Fruit fly (Drosophila melanogaster) whole organism, embryonic: ENCODE results near the gene CG10140.
A peak's percentile ranks its signal among the peaks of the same experiment; 100 is the strongest.

Source experiments
- Awh ChIP-seq: fragments of 200-800 bp; sonication (Bioruptor generic); IDR thresholded peaks from 2 replicates; pipeline ENCODE4, ENCODE4 v1.3.6; 2022; ENCODE audit warnings: missing biosample characterization, missing genetic modification characterization
- B-H2 ChIP-seq: fragments of 200-800 bp; sonication (Bioruptor generic); optimal IDR thresholded peaks from 2 replicates; lab custom pipeline; 2018; ENCODE audit warnings: missing biosample characterization, mild to moderate bottlenecking, missing genetic modification characterization
- Blimp-1 ChIP-seq: fragments of 200-800 bp; sonication (Bioruptor generic); optimal IDR thresholded peaks from 3 replicates; lab custom pipeline; 2018; ENCODE audit warnings: missing biosample characterization, missing genetic modification characterization, mild to moderate bottlenecking, moderate library complexity, missing genetic modification reagents
- CG10209 ChIP-seq: fragments of 200-800 bp; sonication (Bioruptor generic); optimal IDR thresholded peaks from 3 replicates; lab custom pipeline; 2017; ENCODE audit warnings: missing biosample characterization, mild to moderate bottlenecking, missing genetic modification characterization, missing genetic modification reagents
- CG11504 ChIP-seq: fragments of 200-800 bp; sonication (Bioruptor generic); optimal IDR thresholded peaks from 3 replicates; lab custom pipeline; 2019; ENCODE audit warnings: missing biosample characterization, mild to moderate bottlenecking, missing genetic modification characterization, moderate library complexity
- CG12155 ChIP-seq: fragments of 200-800 bp; sonication (Bioruptor generic); optimal IDR thresholded peaks from 3 replicates; lab custom pipeline; 2016; ENCODE audit warnings: missing biosample characterization, missing genetic modification characterization
- CG12744 ChIP-seq: fragments of 200-800 bp; sonication (Bioruptor generic); optimal IDR thresholded peaks from 2 replicates; lab custom pipeline; 2016; ENCODE audit warnings: missing biosample characterization, missing genetic modification characterization
- CG15479 ChIP-seq: fragments of 200-800 bp; sonication (Bioruptor generic); optimal IDR thresholded peaks from 3 replicates; lab custom pipeline; 2019; ENCODE audit warnings: missing biosample characterization, mild to moderate bottlenecking, missing genetic modification characterization, moderate library complexity
- CG15601 ChIP-seq: fragments of 200-800 bp; sonication (Bioruptor generic); optimal IDR thresholded peaks from 3 replicates; lab custom pipeline; 2019; ENCODE audit warnings: missing biosample characterization, mild to moderate bottlenecking, missing genetic modification characterization, moderate library complexity
- CG18011 ChIP-seq: fragments of 200-800 bp; sonication (Bioruptor generic); optimal IDR thresholded peaks from 2 replicates; lab custom pipeline; 2017; ENCODE audit warnings: missing biosample characterization, missing genetic modification characterization, mild to moderate bottlenecking, moderate library complexity, missing genotype
- CG18262 ChIP-seq: fragments of 200-800 bp; optimal IDR thresholded peaks from 3 replicates; lab custom pipeline; 2019; ENCODE audit warnings: missing biosample characterization, mild to moderate bottlenecking, missing genetic modification characterization, moderate library complexity
- CG34376 ChIP-seq: fragments of 200-800 bp; sonication (Bioruptor generic); optimal IDR thresholded peaks from 2 replicates; lab custom pipeline; 2018; ENCODE audit warnings: missing biosample characterization, mild to moderate bottlenecking, missing genetic modification characterization
- CG4282 ChIP-seq: fragments of 200-800 bp; sonication (Bioruptor generic); optimal IDR thresholded peaks from 2 replicates; lab custom pipeline; 2016; ENCODE audit warnings: missing biosample characterization, missing genetic modification characterization
- CG4404 ChIP-seq: fragments of 200-800 bp; sonication (Bioruptor generic); IDR thresholded peaks from 2 replicates; pipeline ENCODE4 v1.3.6; 2022; ENCODE audit warnings: missing biosample characterization, missing genetic modification characterization
- CG4424 ChIP-seq: fragments of 200-800 bp; sonication (Bioruptor generic); optimal IDR thresholded peaks from 3 replicates; lab custom pipeline; 2016; ENCODE audit warnings: missing biosample characterization, missing genetic modification characterization
- CG4820 ChIP-seq: fragments of 200-800 bp; sonication (Bioruptor generic); optimal IDR thresholded peaks from 3 replicates; lab custom pipeline; 2016; ENCODE audit warnings: missing biosample characterization, missing genetic modification characterization
- CG6175 ChIP-seq: fragments of 200-800 bp; sonication (Bioruptor generic); IDR thresholded peaks from 3 replicates; pipeline ENCODE4 v1.3.6; 2022; ENCODE audit warnings: missing biosample characterization, missing genetic modification characterization
- CG6689 ChIP-seq: fragments of 200-800 bp; sonication (Bioruptor generic); IDR thresholded peaks from 2 replicates; pipeline ENCODE4 v1.3.6; 2022; ENCODE audit warnings: missing biosample characterization, missing genetic modification characterization
- CG6791 ChIP-seq: fragments of 200-800 bp; sonication (Bioruptor generic); IDR thresholded peaks from 3 replicates; pipeline ENCODE4 v1.3.6; 2022; ENCODE audit warnings: missing biosample characterization, missing genetic modification characterization; ENCODE audit not compliant: partially characterized antibody
- CG7271 ChIP-seq: fragments of 200-800 bp; sonication (Bioruptor generic); optimal IDR thresholded peaks from 2 replicates; lab custom pipeline; 2018; ENCODE audit warnings: missing biosample characterization, mild to moderate bottlenecking, missing genetic modification characterization, moderate library complexity
- CG8765 ChIP-seq: fragments of 200-800 bp; sonication (Bioruptor generic); IDR thresholded peaks from 2 replicates; pipeline ENCODE4 v1.3.6; 2022; ENCODE audit warnings: missing biosample characterization, missing genetic modification characterization
- D19B ChIP-seq: fragments of 200-800 bp; sonication (Bioruptor generic); optimal IDR thresholded peaks from 2 replicates; lab custom pipeline; 2017; ENCODE audit warnings: missing biosample characterization, mild to moderate bottlenecking, missing genetic modification characterization
- Eip74EF ChIP-seq, 2 experiments: fragments of 200-800 bp in 1 of 2; fragments of >200 bp in 1 of 2; sonication (Bioruptor generic) in 1 of 2; optimal IDR thresholded peaks; 2 replicates each; lab custom pipeline; 2017 to 2019; ENCODE audit warnings: missing biosample characterization in 2 of 2, missing genetic modification characterization in 2 of 2, mild to moderate bottlenecking in 1 of 2, moderate library complexity in 1 of 2
- Fer3 ChIP-seq: fragments of 200-800 bp; sonication (Bioruptor generic); optimal IDR thresholded peaks from 2 replicates; lab custom pipeline; 2018; ENCODE audit warnings: missing biosample characterization, mild to moderate bottlenecking, missing genetic modification characterization, moderate library complexity
- Hand ChIP-seq: fragments of 200-800 bp; sonication (Bioruptor generic); optimal IDR thresholded peaks from 2 replicates; lab custom pipeline; 2017; ENCODE audit warnings: mild to moderate bottlenecking, missing biosample characterization, missing genetic modification reagents, missing genetic modification characterization
- HmgD ChIP-seq: fragments of 200-800 bp; sonication (Bioruptor generic); optimal IDR thresholded peaks from 3 replicates; lab custom pipeline; 2016; ENCODE audit warnings: missing biosample characterization, missing genetic modification characterization
- Hmr ChIP-seq: fragments of 200-800 bp; sonication (Bioruptor generic); optimal IDR thresholded peaks from 3 replicates; lab custom pipeline; 2017; ENCODE audit warnings: mild to moderate bottlenecking, missing biosample characterization, missing genetic modification reagents, missing genetic modification characterization
- Lhr ChIP-seq: fragments of 200-800 bp; sonication (Bioruptor generic); optimal IDR thresholded peaks from 3 replicates; lab custom pipeline; 2017; ENCODE audit warnings: mild to moderate bottlenecking, missing biosample characterization, missing genetic modification reagents, missing genetic modification characterization
- Oaz ChIP-seq: fragments of 200-800 bp; sonication (Bioruptor generic); IDR thresholded peaks from 2 replicates; pipeline ENCODE4 v1.3.6; 2022; ENCODE audit warnings: missing biosample characterization, missing genetic modification characterization
- Optix ChIP-seq: fragments of 200-800 bp; sonication (Bioruptor generic); IDR thresholded peaks from 3 replicates; pipeline ENCODE4 v1.3.6; 2022; ENCODE audit warnings: missing biosample characterization, missing genetic modification characterization
- Ravus ChIP-seq: fragments of 200-800 bp; sonication (Bioruptor generic); IDR thresholded peaks from 2 replicates; pipeline ENCODE4 v1.3.6; 2022; ENCODE audit warnings: missing biosample characterization, missing genetic modification characterization
- Six4 ChIP-seq: fragments of 200-800 bp; sonication (Bioruptor generic); optimal IDR thresholded peaks from 2 replicates; lab custom pipeline; 2016; ENCODE audit warnings: missing biosample characterization, missing genetic modification characterization
- Ssrp ChIP-seq: fragments of 200-800 bp; sonication (Bioruptor generic); optimal IDR thresholded peaks from 2 replicates; lab custom pipeline; 2018; ENCODE audit warnings: missing biosample characterization, mild to moderate bottlenecking, missing genetic modification characterization, moderate library complexity
- Stat92E ChIP-seq, 3 experiments: fragments of >200 bp in 2 of 3; fragments of 200-800 bp in 1 of 3; sonication (Bioruptor generic) in 1 of 3; optimal IDR thresholded peaks; 2 replicates each; lab custom pipeline; 2017 to 2019; ENCODE audit warnings: missing biosample characterization in 3 of 3, missing genetic modification characterization in 3 of 3, mild to moderate bottlenecking in 1 of 3, moderate library complexity in 1 of 3
- Usf ChIP-seq: fragments of 200-800 bp; sonication (Bioruptor generic); optimal IDR thresholded peaks from 2 replicates; lab custom pipeline; 2017; ENCODE audit warnings: missing genotype, missing biosample characterization, missing genetic modification characterization
- aop ChIP-seq: fragments of 200-800 bp; sonication (Bioruptor generic); IDR thresholded peaks from 2 replicates; pipeline ENCODE4 v1.3.6; 2022; ENCODE audit warnings: missing biosample characterization, missing genetic modification characterization
- bigmax ChIP-seq: fragments of 200-800 bp; sonication (Bioruptor generic); optimal IDR thresholded peaks from 2 replicates; lab custom pipeline; 2018; ENCODE audit warnings: missing biosample characterization, mild to moderate bottlenecking, missing genetic modification characterization
- cg ChIP-seq: fragments of 200-800 bp; sonication (Bioruptor generic); optimal IDR thresholded peaks from 3 replicates; lab custom pipeline; 2019; ENCODE audit warnings: missing biosample characterization, mild to moderate bottlenecking, missing genetic modification characterization, moderate library complexity
- dimm ChIP-seq: fragments of 200-800 bp; sonication (Bioruptor generic); IDR thresholded peaks from 2 replicates; pipeline ENCODE4 v1.3.6; 2022; ENCODE audit warnings: missing biosample characterization, missing genetic modification characterization
- emc ChIP-seq: fragments of 200-800 bp; sonication (Bioruptor generic); optimal IDR thresholded peaks from 2 replicates; lab custom pipeline; 2016; ENCODE audit warnings: missing biosample characterization, missing genetic modification characterization
- gsb-n ChIP-seq: fragments of 200-800 bp; sonication (Bioruptor generic); optimal IDR thresholded peaks from 3 replicates; lab custom pipeline; 2018; ENCODE audit warnings: missing biosample characterization, mild to moderate bottlenecking, missing genetic modification characterization
- insv ChIP-seq, 2 experiments: fragments of 200-800 bp; sonication (Bioruptor generic); optimal IDR thresholded peaks; 3 replicates each; lab custom pipeline; 2016 to 2018; ENCODE audit warnings: missing biosample characterization in 2 of 2, missing genetic modification characterization in 2 of 2
- kni ChIP-seq: fragments of 200-800 bp; sonication (Bioruptor generic); optimal IDR thresholded peaks from 3 replicates; lab custom pipeline; 2017; ENCODE audit warnings: mild to moderate bottlenecking, missing biosample characterization, missing genetic modification reagents, missing genetic modification characterization
- maf-S ChIP-seq: fragments of 200-800 bp; sonication (Bioruptor generic); optimal IDR thresholded peaks from 2 replicates; lab custom pipeline; 2016; ENCODE audit warnings: missing biosample characterization, missing genetic modification characterization
- oc ChIP-seq: fragments of 200-800 bp; sonication (Bioruptor generic); optimal IDR thresholded peaks from 2 replicates; lab custom pipeline; 2018; ENCODE audit warnings: missing biosample characterization, mild to moderate bottlenecking, missing genetic modification characterization, moderate library complexity
- phol ChIP-seq: fragments of 200-800 bp; sonication (Bioruptor generic); optimal IDR thresholded peaks from 3 replicates; lab custom pipeline; 2018; ENCODE audit warnings: missing biosample characterization, mild to moderate bottlenecking, missing genetic modification characterization, moderate library complexity
- sim ChIP-seq: fragments of 200-800 bp; sonication (Bioruptor generic); IDR thresholded peaks from 2 replicates; pipeline ENCODE4 v1.3.6; 2022; ENCODE audit warnings: missing biosample characterization, missing genetic modification characterization
- slbo ChIP-seq: fragments of 200-800 bp; sonication (Bioruptor generic); IDR thresholded peaks from 2 replicates; pipeline ENCODE4 v1.3.6; 2022; ENCODE audit warnings: missing biosample characterization, missing genetic modification characterization
- tll ChIP-seq, 2 experiments: fragments of 200-800 bp in 1 of 2; fragments of >200 bp in 1 of 2; sonication (Bioruptor generic) in 1 of 2; optimal IDR thresholded peaks; 2 replicates each; lab custom pipeline; 2017 to 2019; ENCODE audit warnings: missing biosample characterization in 2 of 2, missing genetic modification characterization in 2 of 2, mild to moderate bottlenecking in 1 of 2, moderate library complexity in 1 of 2
- zen ChIP-seq: fragments of 200-800 bp; sonication (Bioruptor generic); optimal IDR thresholded peaks from 3 replicates; lab custom pipeline; 2018; ENCODE audit warnings: missing biosample characterization, mild to moderate bottlenecking, missing genetic modification characterization, moderate library complexity

CG10140 gene

dm6 chr3L:13410999-13411398, 29.3 kb downstream of the CG10140 start (continued):
- TF ChIP-seq Stat92E (GFP tag; optimal IDR thresholded peaks at IDR 0.05; lab: Kevin White, UChicago) (no peak), CG6791 (no peak), slbo (GFP tag; lab: Robert Waterston, UW) (peak; percentile 64; the same call in 1 of the 2 replicates), CG4820 (GFP tag; lab: Kevin White, UChicago) (peak; percentile 41), CG12744 (GFP tag; lab: Kevin White, UChicago) (no peak), emc (GFP tag; lab: Kevin White, UChicago) (no peak), maf-S (GFP tag; lab: Kevin White, UChicago) (no peak), Oaz (GFP tag; lab: Robert Waterston, UW) (no peak), aop (no peak), Hmr (GFP tag; lab: Kevin White, UChicago) (peak; percentile 27), Blimp-1 (GFP tag; lab: Kevin White, UChicago) (no peak), CG4282 (GFP tag; lab: Kevin White, UChicago) (no peak), CG15601 (tag; lab: Kevin White, UChicago) (peak; percentile 37), phol (tag; lab: Kevin White, UChicago) (peak; percentile 42), gsb-n (tag; lab: Kevin White, UChicago) (no peak), insv (GFP tag; optimal IDR thresholded peaks at IDR 0.05; lab: Kevin White, UChicago) (peak in 1 of 2 experiments; percentile 99), Optix (GFP tag; lab: Robert Waterston, UW) (no peak), cg (GFP tag; lab: Kevin White, UChicago) (no peak), Eip74EF (GFP tag; optimal IDR thresholded peaks at IDR 0.05; lab: Kevin White, UChicago) (no peak), CG8765 (GFP tag; lab: Robert Waterston, UW) (no peak), D19B (GFP tag; lab: Kevin White, UChicago) (no peak), Ravus (GFP tag; lab: Robert Waterston, UW) (no peak), CG11504 (tag; lab: Kevin White, UChicago) (peak; percentile 44), sim (GFP tag; lab: Robert Waterston, UW) (no peak), CG10209 (GFP tag; lab: Kevin White, UChicago) (no peak), dimm (GFP tag; lab: Robert Waterston, UW) (no peak), Awh (GFP tag; lab: Robert Waterston, UW) (no peak), B-H2 (GFP tag; lab: Kevin White, UChicago) (no peak), Lhr (GFP tag; lab: Kevin White, UChicago) (peak; percentile 63), CG7271 (tag; lab: Kevin White, UChicago) (no peak), CG6689 (GFP tag; lab: Robert Waterston, UW) (no peak), CG15479 (GFP tag; lab: Kevin White, UChicago) (no peak), zen (peak; percentile 83), Hand (GFP tag; lab: Kevin White, UChicago) (no peak), CG4404 (GFP tag; lab: Robert Waterston, UW) (no peak), tll (GFP tag; optimal IDR thresholded peaks at IDR 0.05; lab: Kevin White, UChicago) (no peak), Fer3 (tag; lab: Kevin White, UChicago) (no peak), CG6175 (GFP tag; lab: Robert Waterston, UW) (no peak), HmgD (GFP tag; lab: Kevin White, UChicago) (no peak), CG18011 (GFP tag; lab: Kevin White, UChicago) (no peak), kni (GFP tag; lab: Kevin White, UChicago) (no peak), Ssrp (tag; lab: Kevin White, UChicago) (no peak), CG12155 (GFP tag; lab: Kevin White, UChicago) (no peak), oc (tag; lab: Kevin White, UChicago) (no peak), CG34376 (GFP tag; lab: Kevin White, UChicago) (no peak), bigmax (GFP tag; lab: Kevin White, UChicago) (no peak), Six4 (no peak), CG4424 (peak; percentile 26), CG18262 (tag; lab: Kevin White, UChicago) (peak; percentile 37), Usf (GFP tag; lab: Kevin White, UChicago) (no peak)
